Fruit fly (Drosophila melanogaster): Measurements from ENCODE around the gene Sugb.

Sugb gene

DNA sequence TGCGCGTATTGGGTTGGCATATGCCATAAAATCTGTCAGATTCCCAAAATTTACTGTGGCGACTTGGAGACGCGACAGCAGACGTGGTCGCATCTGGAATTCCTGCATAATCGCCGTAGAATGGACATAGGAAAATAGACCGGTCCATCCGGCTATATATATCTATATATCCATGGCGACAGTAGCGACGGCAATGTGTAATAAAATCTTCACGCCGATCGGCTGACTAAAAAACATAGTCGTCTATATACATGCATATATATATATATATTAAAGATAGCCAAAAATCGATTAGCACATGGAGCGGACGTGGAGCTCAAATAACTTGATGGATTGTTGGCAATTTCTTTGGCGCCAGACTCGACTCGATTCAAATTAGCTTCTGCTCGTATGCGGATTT, 34.2 kb downstream of the Sugb start:
- TF ChIP-seq CG17801 (GFP tag; optimal IDR thresholded peaks at IDR 0.05; ENCODE audit: partially characterized antibody), result no peak

- TF ChIP-seq CG17801 (GFP tag; optimal IDR thresholded peaks at IDR 0.05; ENCODE audit: partially characterized antibody), result peak; percentile 51
These were observed 37.0 kb downstream of the Sugb start, which contains the start of gene Bmcp for dm6 chr3L:11720780-11721179. TSS of gene Bmcp (plus strand) at chr3L:11720934.

- TF ChIP-seq CG17801 (GFP tag; optimal IDR thresholded peaks at IDR 0.05; ENCODE audit: partially characterized antibody), result peak; percentile 18
These were observed 37.7 kb downstream of the Sugb start for dm6 chr3L:11721498-11721946.

DNA sequence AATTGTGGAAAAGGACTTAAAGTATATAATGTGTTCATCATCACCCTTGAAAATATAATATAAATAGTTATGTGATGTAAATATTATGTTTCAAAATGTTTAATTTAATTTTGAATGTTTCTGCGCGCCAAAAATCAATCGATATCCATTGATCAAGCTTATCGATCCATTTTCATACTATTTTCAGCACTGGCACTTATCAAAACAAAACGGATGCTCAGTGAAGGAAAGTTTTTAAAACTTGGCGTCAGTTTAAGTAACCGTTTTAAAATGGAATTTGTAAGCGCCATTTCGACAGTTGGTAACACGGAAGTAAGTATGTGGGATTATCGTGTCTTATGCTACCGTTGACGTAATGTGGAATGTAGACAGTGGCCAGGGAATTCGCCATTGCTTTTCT, 44.4 kb downstream of the Sugb start, which contains the start of gene sunn:
TSS of gene sunn (plus strand) at position 202 of the 400 bp plus-strand sequence.
- no peak for TF ChIP-seq CG17801 (GFP tag; optimal IDR thresholded peaks at IDR 0.05; ENCODE audit: partially characterized antibody)

DNA sequence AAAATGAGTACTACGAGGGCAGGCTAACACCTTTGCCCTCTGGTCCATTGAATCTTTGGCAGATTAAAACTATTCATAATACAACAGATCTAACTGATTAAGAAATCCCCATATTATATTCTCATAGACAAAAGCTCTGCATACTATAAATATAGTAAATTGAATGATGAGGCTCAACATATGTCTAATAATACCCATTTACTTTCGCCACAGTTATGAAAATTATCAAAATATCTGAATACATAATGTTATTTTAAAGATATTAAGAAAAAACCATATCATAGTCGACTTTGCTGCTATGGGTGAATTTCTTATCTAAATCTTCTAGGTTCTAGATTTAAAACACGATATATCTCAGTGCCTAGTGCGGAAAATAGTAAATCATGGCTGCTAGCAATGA, 48.1 kb downstream of the Sugb start, which contains the start of gene CG32087:
TSS of gene CG32087 (plus strand) at position 301 of the 400 bp plus-strand sequence.
- no peak for TF ChIP-seq CG17801 (GFP tag; optimal IDR thresholded peaks at IDR 0.05; ENCODE audit: partially characterized antibody)

All from ovary, adult (tissue).